Worm (Caenorhabditis elegans): Measurements from ENCODE around the gene F41G3.18.

ce11 chrII:6812514-6812913 lies 44.4 kb downstream of the F41G3.18 start:
- TF ChIP-seq ceh-28 (tag; optimal IDR thresholded peaks at IDR 0.05) (no peak), skn-1 (tag; optimal IDR thresholded peaks at IDR 0.05) (no peak), unc-39 (tag; optimal IDR thresholded peaks at IDR 0.05) (no peak), fkh-10 (GFP tag; optimal IDR thresholded peaks at IDR 0.05) (no peak)
